Worm (Caenorhabditis elegans) whole organism, young adult: ENCODE data around the gene ZK1073.1.

Experiments used
- B0019.2 ChIP-seq: fragments of 200-800 bp; sonication (Bioruptor generic); conservative IDR thresholded peaks from 2 replicates; pipeline ENCODE4 v1.3.6; 2022; ENCODE audit warnings: missing genetic modification reagents, missing genetic modification characterization, missing compliant biosample characterization
- B0261.1 ChIP-seq: sonication (generic microtip); optimal IDR thresholded peaks from 2 replicates; lab custom pipeline; 2016; ENCODE audit warnings: mild to moderate bottlenecking, missing genetic modification characterization, moderate library complexity, missing compliant biosample characterization
- B0336.3 ChIP-seq: fragments of 200-800 bp; sonication (Bioruptor generic); IDR thresholded peaks from 2 replicates; pipeline ENCODE4 v1.3.6; 2022; ENCODE audit warnings: missing genetic modification characterization, missing compliant biosample characterization
- C17E4.6 ChIP-seq: fragments of 200-800 bp; sonication (Bioruptor generic); IDR thresholded peaks from 2 replicates; pipeline ENCODE4 v1.3.6; 2022; ENCODE audit warnings: missing genetic modification reagents, missing genetic modification characterization, missing compliant biosample characterization
- F37B4.10 ChIP-seq: fragments of 200-800 bp; sonication (Bioruptor generic); IDR thresholded peaks from 2 replicates; pipeline ENCODE4 v1.3.6; 2022; ENCODE audit warnings: missing genetic modification characterization, missing compliant biosample characterization
- K11D2.4 ChIP-seq: fragments of 200-800 bp; sonication (Bioruptor generic); IDR thresholded peaks from 2 replicates; pipeline ENCODE4 v1.3.6; 2022; ENCODE audit warnings: missing genetic modification reagents, missing genetic modification characterization, missing compliant biosample characterization
- K12H6.12 ChIP-seq: fragments of 200-800 bp; sonication (Bioruptor generic); optimal IDR thresholded peaks from 2 replicates; lab custom pipeline; 2018; ENCODE audit warnings: mild to moderate bottlenecking, missing genetic modification characterization, missing compliant biosample characterization
- ama-1 ChIP-seq, 3 experiments: fragments of 150-350 bp in 1 of 3; sonication (generic microtip) in 2 of 3; optimal IDR thresholded peaks; 2 replicates each; lab custom pipeline; 2014 to 2018; ENCODE audit warnings: missing biosample characterization in 2 of 3, missing genetic modification characterization in 2 of 3, missing genetic modification reagents in 2 of 3
- attf-5 ChIP-seq: fragments of 200-800 bp; sonication (Bioruptor generic); optimal IDR thresholded peaks from 2 replicates; lab custom pipeline; 2018; ENCODE audit warnings: mild to moderate bottlenecking, missing genetic modification characterization, missing compliant biosample characterization
- cebp-1 ChIP-seq, 2 experiments: fragments of 200-800 bp in 1 of 2; sonication (Bioruptor generic) in 1 of 2; sonication (generic microtip) in 1 of 2; IDR thresholded peaks in 1 of 2; optimal IDR thresholded peaks in 1 of 2; 2 replicates each; pipeline versions ENCODE4 v1.3.6 to Lab custom; 2017 to 2022; ENCODE audit warnings: missing compliant biosample characterization in 2 of 2, missing genetic modification characterization in 2 of 2, mild to moderate bottlenecking in 1 of 2, missing genetic modification reagents in 1 of 2, moderate library complexity in 1 of 2
- ceh-27 ChIP-seq: fragments of 200-800 bp; sonication (Bioruptor generic); optimal IDR thresholded peaks from 2 replicates; lab custom pipeline; 2018; ENCODE audit warnings: mild to moderate bottlenecking, missing genetic modification characterization, moderate library complexity, missing compliant biosample characterization
- chd-7 ChIP-seq: sonication (generic microtip); optimal IDR thresholded peaks from 2 replicates; lab custom pipeline; 2016; ENCODE audit warnings: mild to moderate bottlenecking, missing genetic modification characterization, moderate library complexity, missing compliant biosample characterization
- egrh-3 ChIP-seq: fragments of 200-800 bp; sonication (Bioruptor generic); IDR thresholded peaks from 2 replicates; pipeline ENCODE4 v1.3.6; 2022; ENCODE audit warnings: missing genetic modification reagents, missing genetic modification characterization, missing compliant biosample characterization
- hmg-1.2 ChIP-seq: fragments of 200-800 bp; sonication (Bioruptor generic); IDR thresholded peaks from 2 replicates; pipeline ENCODE4 v1.3.6; 2022; ENCODE audit warnings: missing genetic modification reagents, missing genetic modification characterization, missing compliant biosample characterization
- lin-35 ChIP-seq, 3 experiments: fragments of 150-350 bp in 2 of 3; sonication (generic microtip) in 1 of 3; optimal IDR thresholded peaks; 2 replicates each; lab custom pipeline; 2014 to 2018; ENCODE audit warnings: missing biosample characterization in 3 of 3, missing genetic modification characterization in 3 of 3, missing genetic modification reagents in 3 of 3
- lin-40 ChIP-seq: sonication (generic microtip); optimal IDR thresholded peaks from 2 replicates; lab custom pipeline; 2016; ENCODE audit warnings: missing genetic modification characterization, mild to moderate bottlenecking, missing compliant biosample characterization, missing genotype, missing genetic modification reagents
- lsy-27 ChIP-seq: sonication (generic microtip); optimal IDR thresholded peaks from 2 replicates; lab custom pipeline; 2017; ENCODE audit warnings: missing genetic modification characterization, mild to moderate bottlenecking, missing compliant biosample characterization, antibody characterized with exemption, missing genotype, borderline replicate concordance; ENCODE audit not compliant: insufficient read depth
- madf-8 ChIP-seq: fragments of 200-800 bp; sonication (Bioruptor generic); conservative IDR thresholded peaks from 2 replicates; pipeline ENCODE4 v1.3.6; 2022; ENCODE audit warnings: missing genetic modification reagents, missing genetic modification characterization, missing compliant biosample characterization
- mes-4 ChIP-seq: sonication (generic microtip); optimal IDR thresholded peaks from 2 replicates; lab custom pipeline; 2016; ENCODE audit warnings: missing genotype, missing genetic modification characterization, missing compliant biosample characterization
- nfyb-1 ChIP-seq: fragments of 200-800 bp; sonication (Bioruptor generic); IDR thresholded peaks from 2 replicates; pipeline ENCODE4 v1.3.6; 2022; ENCODE audit warnings: missing genetic modification reagents, missing genetic modification characterization, missing compliant biosample characterization
- nhr-120 ChIP-seq: fragments of 200-800 bp; sonication (Bioruptor generic); IDR thresholded peaks from 2 replicates; pipeline ENCODE4 v1.3.6; 2022; ENCODE audit warnings: missing genetic modification characterization, missing compliant biosample characterization
- nhr-80 ChIP-seq: sonication (generic microtip); optimal IDR thresholded peaks from 2 replicates; lab custom pipeline; 2016; ENCODE audit warnings: missing genetic modification characterization, missing compliant biosample characterization
- pbrm-1 ChIP-seq: fragments of 200-800 bp; sonication (Bioruptor generic); IDR thresholded peaks from 2 replicates; pipeline ENCODE4 v1.3.6; 2022; ENCODE audit warnings: missing genetic modification reagents, missing genetic modification characterization, missing compliant biosample characterization
- rcor-1 ChIP-seq: fragments of 200-800 bp; sonication (Bioruptor generic); IDR thresholded peaks from 2 replicates; pipeline ENCODE4 v1.3.6; 2022; ENCODE audit warnings: missing genetic modification reagents, missing genetic modification characterization, missing compliant biosample characterization
- repo-1 ChIP-seq: sonication (generic microtip); optimal IDR thresholded peaks from 2 replicates; lab custom pipeline; 2017; ENCODE audit warnings: mild to moderate bottlenecking, missing genetic modification characterization, missing compliant biosample characterization
- sea-2 ChIP-seq: fragments of 200-800 bp; sonication (Bioruptor generic); IDR thresholded peaks from 2 replicates; pipeline ENCODE4 v1.3.6; 2022; ENCODE audit warnings: missing genetic modification characterization, missing compliant biosample characterization
- snpc-4 ChIP-seq, 5 experiments: fragments of 150-350 bp in 1 of 5; sonication (generic microtip) in 4 of 5; optimal IDR thresholded peaks; 2 replicates each; lab custom pipeline; 2014 to 2018; ENCODE audit warnings: missing genetic modification characterization in 5 of 5, missing biosample characterization in 3 of 5, antibody characterized with exemption in 2 of 5, mild to moderate bottlenecking in 2 of 5, missing compliant biosample characterization in 2 of 5, missing genotype in 2 of 5, moderate library complexity in 2 of 5, missing genetic modification reagents in 1 of 5
- tbx-9 ChIP-seq: sonication (generic microtip); optimal IDR thresholded peaks from 2 replicates; lab custom pipeline; 2016; ENCODE audit warnings: borderline replicate concordance, missing genetic modification characterization, inconsistent platforms, missing compliant biosample characterization
- tlf-1 ChIP-seq: fragments of 200-800 bp; sonication (Bioruptor generic); optimal IDR thresholded peaks from 2 replicates; lab custom pipeline; 2018; ENCODE audit warnings: mild to moderate bottlenecking, missing genetic modification characterization, missing compliant biosample characterization
- zfh-2 ChIP-seq: fragments of 200-800 bp; sonication (Bioruptor generic); conservative IDR thresholded peaks from 2 replicates; pipeline ENCODE4 v1.3.6; 2022; ENCODE audit warnings: missing genetic modification reagents, missing genetic modification characterization, missing compliant biosample characterization

The ZK1073.1 gene

ce11 chrX:16128794-16129193, at the start of gene ZK1073.1:
Gene ZK1073.1, minus strand, starts transcription at chrX:16128865.
- TF ChIP-seq attf-5 (GFP tag; lab: Kevin White, UChicago): peak; percentile 24
- TF ChIP-seq chd-7 (tag; lab: Kevin White, UChicago): peak; percentile 55
- TF ChIP-seq C17E4.6 (GFP tag; lab: Robert Waterston, UW): no peak
- peak in 1 of 3 experiments; percentile 37 for TF ChIP-seq lin-35 (GFP tag; optimal IDR thresholded peaks at IDR 0.05; lab: Kevin White, UChicago)
- no peak for TF ChIP-seq tbx-9 (tag; lab: Kevin White, UChicago)
- TF ChIP-seq madf-8: no peak
- peak; percentile 18 for TF ChIP-seq lin-40
- peak; percentile 95 for TF ChIP-seq zfh-2 (GFP tag; lab: Robert Waterston, UW)
- TF ChIP-seq cebp-1 (GFP tag; IDR thresholded peaks at IDR 0.05; lab: Robert Waterston, UW): no peak
- TF ChIP-seq cebp-1 (tag; optimal IDR thresholded peaks at IDR 0.05; lab: Kevin White, UChicago): peak; percentile 62
- TF ChIP-seq nfyb-1 (GFP tag; lab: Robert Waterston, UW): no peak
- peak; percentile 44; the same call in 1 of the 2 replicates for TF ChIP-seq B0336.3 (GFP tag; lab: Robert Waterston, UW)
- peak; percentile 2 for TF ChIP-seq ama-1 (optimal IDR thresholded peaks at IDR 0.05; lab: Kevin White, UChicago)
- no peak for TF ChIP-seq ama-1 (GFP tag; optimal IDR thresholded peaks at IDR 0.05; lab: Kevin White, UChicago)
- TF ChIP-seq rcor-1 (GFP tag; lab: Robert Waterston, UW): peak; percentile 35; the same call in 1 of the 2 replicates
- peak; percentile 81 for TF ChIP-seq K12H6.12 (tag; lab: Kevin White, UChicago)
- TF ChIP-seq hmg-1.2: no peak; the same call in 1 of the 2 replicates
- peak; percentile 14 for TF ChIP-seq ceh-27 (GFP tag; lab: Kevin White, UChicago)
- TF ChIP-seq snpc-4 (GFP tag; optimal IDR thresholded peaks at IDR 0.05; lab: Kevin White, UChicago): no peak
- TF ChIP-seq snpc-4 (tag; optimal IDR thresholded peaks at IDR 0.05; lab: Kevin White, UChicago): peak in 1 of 4 experiments; percentile 14

DNA sequence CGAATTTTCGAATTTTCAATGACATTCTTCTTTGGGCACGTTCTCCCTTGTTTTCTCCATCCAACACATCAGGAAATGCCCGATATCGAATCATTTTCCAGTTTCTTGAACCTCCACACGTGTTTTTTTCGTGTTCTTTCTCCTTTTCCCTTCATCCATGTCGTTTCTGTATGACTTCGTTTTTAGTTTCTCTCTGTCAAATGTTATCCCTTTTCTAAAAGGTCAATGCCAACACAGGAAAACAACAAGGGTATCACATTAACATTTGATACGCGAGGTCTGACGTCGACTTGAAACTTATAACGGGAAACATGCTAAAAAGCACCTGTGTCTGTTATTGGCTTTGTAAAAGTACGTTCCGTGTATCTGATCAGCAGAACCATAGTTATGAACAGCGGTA, 44.2 kb upstream of the ZK1073.1 start:
- TF ChIP-seq egrh-3 (no peak), lsy-27 (tag; lab: Kevin White, UChicago) (no peak), mes-4 (tag; lab: Kevin White, UChicago) (no peak), repo-1 (tag; lab: Kevin White, UChicago) (no peak), madf-8 (no peak), hmg-1.2 (no peak)

ce11 chrX:16166994-16167393, 38.3 kb upstream of the ZK1073.1 start:
- TF ChIP-seq chd-7 (tag; lab: Kevin White, UChicago) (no peak), K11D2.4 (GFP tag; lab: Robert Waterston, UW) (no peak), pbrm-1 (0 out of 2 replicates have a peak, but pooled peaks have one; percentile 21), F37B4.10 (GFP tag; lab: Robert Waterston, UW) (no peak), B0019.2 (no peak), snpc-4 (GFP tag; optimal IDR thresholded peaks at IDR 0.05; lab: Kevin White, UChicago) (no peak), snpc-4 (tag; optimal IDR thresholded peaks at IDR 0.05; lab: Kevin White, UChicago) (peak in 2 of 4 experiments; percentile 80 to 85), tlf-1 (GFP tag; lab: Kevin White, UChicago) (no peak), sea-2 (GFP tag; lab: Robert Waterston, UW) (no peak), B0261.1 (no peak)
- TF ChIP-seq, all 124 proteins: peak for 2

DNA sequence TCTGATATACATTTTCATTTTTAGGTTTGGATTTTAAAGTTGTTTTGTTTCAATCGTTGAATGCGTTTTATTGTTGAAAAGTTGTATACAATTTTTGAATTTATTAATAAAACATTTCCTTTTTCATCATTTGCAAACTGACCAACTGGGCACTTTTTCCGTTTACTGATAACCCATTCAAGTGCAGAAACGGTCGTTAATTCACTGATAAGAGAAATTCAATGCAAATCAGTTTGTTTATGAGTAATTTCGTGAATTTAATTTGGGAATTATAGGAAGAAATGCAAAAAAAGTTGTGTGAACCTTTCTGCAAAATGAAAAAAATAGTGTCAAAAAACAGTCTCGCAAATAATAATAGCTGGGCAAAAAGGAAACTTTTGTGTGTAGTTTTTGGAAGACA, 37.8 kb upstream of the ZK1073.1 start:
- TF ChIP-seq nhr-120 (GFP tag; lab: Robert Waterston, UW) (no peak), nhr-80 (tag; lab: Kevin White, UChicago) (peak; percentile 48)
- TF ChIP-seq, all 124 proteins: peak for 1
